Fruit fly (Drosophila melanogaster): ENCODE results near the gene HLH3B.
A peak's percentile ranks its signal among the peaks of the same experiment; 100 is the strongest.

HLH3B gene

DNA sequence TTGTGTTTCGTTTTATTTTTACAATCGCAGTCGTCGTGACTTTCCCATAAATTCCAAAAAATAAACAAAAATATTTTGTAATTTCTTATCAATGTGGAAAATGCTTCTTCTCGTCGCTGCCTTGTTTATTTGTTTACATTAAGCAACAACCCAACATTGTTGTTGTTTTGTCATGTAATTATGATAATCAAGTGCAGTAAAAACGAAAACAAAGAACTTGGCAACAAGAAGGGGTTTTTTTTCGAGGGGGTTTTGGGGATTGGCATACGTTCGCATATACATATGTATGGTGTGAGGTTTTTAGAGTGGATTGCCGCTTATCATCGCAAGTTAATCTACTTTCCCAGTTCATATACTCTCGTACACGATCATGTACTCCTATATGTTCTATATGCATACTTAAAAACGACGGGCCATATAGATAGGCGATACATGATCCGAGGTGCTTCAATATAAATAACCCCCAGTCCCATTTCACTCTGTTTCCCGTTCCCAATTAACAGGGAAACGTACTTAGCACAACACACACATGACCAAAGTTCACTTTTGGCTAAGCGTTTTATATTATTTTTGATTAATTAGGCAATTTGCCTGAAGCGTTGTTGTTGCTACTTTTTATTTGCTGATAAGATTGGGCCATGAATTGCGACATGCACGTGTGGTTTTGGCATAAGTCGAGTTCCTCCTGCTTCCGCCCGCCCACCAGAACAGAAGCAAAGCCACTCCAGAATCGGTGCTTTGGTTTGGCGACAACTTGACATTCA, 27.8 kb downstream of the HLH3B start (continued):
- no peak for TF ChIP-seq trem (tag; optimal IDR thresholded peaks at IDR 0.05)
- TF ChIP-seq shn (GFP tag; optimal IDR thresholded peaks at IDR 0.05): no peak
- TF ChIP-seq Fer1 (GFP tag; optimal IDR thresholded peaks at IDR 0.05): no peak
- TF ChIP-seq h (optimal IDR thresholded peaks at IDR 0.05): no peak
- TF ChIP-seq CG30403 (GFP tag; optimal IDR thresholded peaks at IDR 0.05): no peak
- peak in 1 of 2 experiments; percentile 27 for TF ChIP-seq Eip74EF (GFP tag; optimal IDR thresholded peaks at IDR 0.05)
- no peak for TF ChIP-seq ac (GFP tag; optimal IDR thresholded peaks at IDR 0.05)
- TF ChIP-seq CG11085 (GFP tag; IDR thresholded peaks at IDR 0.05): no peak
- TF ChIP-seq mam (GFP tag; optimal IDR thresholded peaks at IDR 0.05): no peak
- TF ChIP-seq pros (GFP tag; optimal IDR thresholded peaks at IDR 0.05): no peak
- no peak for TF ChIP-seq br (optimal IDR thresholded peaks at IDR 0.05)
- TF ChIP-seq MTF-1 (GFP tag; optimal IDR thresholded peaks at IDR 0.05; ENCODE audit: borderline replicate concordance): no peak
- TF ChIP-seq CG7786 (GFP tag; optimal IDR thresholded peaks at IDR 0.05): no peak
- TF ChIP-seq CG1647 (GFP tag; optimal IDR thresholded peaks at IDR 0.05): no peak
- TF ChIP-seq Awh (GFP tag; IDR thresholded peaks at IDR 0.05): no peak
- no peak for TF ChIP-seq ab (GFP tag; optimal IDR thresholded peaks at IDR 0.05)
- no peak for TF ChIP-seq pnt (GFP tag; optimal IDR thresholded peaks at IDR 0.05)
- no peak for TF ChIP-seq btn (GFP tag; optimal IDR thresholded peaks at IDR 0.05)
- TF ChIP-seq Atf3 (GFP tag; optimal IDR thresholded peaks at IDR 0.05): no peak
- TF ChIP-seq NK7.1 (GFP tag; optimal IDR thresholded peaks at IDR 0.05): no peak
- TF ChIP-seq Hmx (GFP tag; optimal IDR thresholded peaks at IDR 0.05): no peak
- TF ChIP-seq Ssrp (tag; optimal IDR thresholded peaks at IDR 0.05): no peak
- TF ChIP-seq sr (GFP tag; IDR thresholded peaks at IDR 0.05): no peak
- TF ChIP-seq zfh1 (GFP tag; IDR thresholded peaks at IDR 0.05): no peak
- no peak for TF ChIP-seq sc (optimal IDR thresholded peaks at IDR 0.05)
- TF ChIP-seq sc (GFP tag; optimal IDR thresholded peaks at IDR 0.05): no peak
- TF ChIP-seq Sox102F (GFP tag; optimal IDR thresholded peaks at IDR 0.05): peak; percentile 21
- no peak for TF ChIP-seq CG10267 (tag; optimal IDR thresholded peaks at IDR 0.05)
- TF ChIP-seq Poxn (GFP tag; IDR thresholded peaks at IDR 0.05): no peak
- no peak for TF ChIP-seq gt (GFP tag; IDR thresholded peaks at IDR 0.05)
- TF ChIP-seq fd3F (GFP tag; optimal IDR thresholded peaks at IDR 0.05): no peak
- TF ChIP-seq dm (GFP tag; optimal IDR thresholded peaks at IDR 0.05): no peak
- no peak for TF ChIP-seq Aef1 (GFP tag; IDR thresholded peaks at IDR 0.05)
- no peak for TF ChIP-seq lilli (GFP tag; optimal IDR thresholded peaks at IDR 0.05)
- no peak for TF ChIP-seq Nf-YB (GFP tag; optimal IDR thresholded peaks at IDR 0.05)
- no peak for TF ChIP-seq ham (GFP tag; IDR thresholded peaks at IDR 0.05)
- TF ChIP-seq CG31365 (tag; optimal IDR thresholded peaks at IDR 0.05): peak; percentile 20
- no peak for TF ChIP-seq tll (GFP tag; optimal IDR thresholded peaks at IDR 0.05)
- TF ChIP-seq CG17361 (GFP tag; IDR thresholded peaks at IDR 0.05): no peak
- no peak for TF ChIP-seq CG3995 (GFP tag; optimal IDR thresholded peaks at IDR 0.05)
- no peak for TF ChIP-seq Fer3 (tag; optimal IDR thresholded peaks at IDR 0.05)
- TF ChIP-seq CG7372 (GFP tag; IDR thresholded peaks at IDR 0.05): no peak
- TF ChIP-seq CG4617 (GFP tag; optimal IDR thresholded peaks at IDR 0.05; ENCODE audit: borderline replicate concordance): no peak
- TF ChIP-seq onecut (GFP tag; IDR thresholded peaks at IDR 0.05): no peak
- no peak for TF ChIP-seq NC2β (GFP tag; optimal IDR thresholded peaks at IDR 0.05)
- TF ChIP-seq CG9437 (GFP tag; optimal IDR thresholded peaks at IDR 0.05): no peak
- peak; percentile 58 for TF ChIP-seq sug (tag; optimal IDR thresholded peaks at IDR 0.05)
- TF ChIP-seq CG43689 (GFP tag; IDR thresholded peaks at IDR 0.05): no peak
- no peak for TF ChIP-seq Dek (tag; optimal IDR thresholded peaks at IDR 0.05)
- no peak for TF ChIP-seq H2.0 (GFP tag; IDR thresholded peaks at IDR 0.05)
- no peak for TF ChIP-seq Hsf (GFP tag; optimal IDR thresholded peaks at IDR 0.05)
- TF ChIP-seq stwl (tag; optimal IDR thresholded peaks at IDR 0.05): no peak
